Worm (Caenorhabditis elegans) whole organism, midembryonic: ENCODE data around the gene nfu-1.
A peak's percentile ranks its signal among the peaks of the same experiment; 100 is the strongest.

Experiments
- T22C8.4 ChIP-seq: fragments of 200-800 bp; sonication (Bioruptor generic); IDR thresholded peaks from 2 replicates; pipeline ENCODE4 v1.3.6; 2022; ENCODE audit warnings: missing genetic modification characterization, missing compliant biosample characterization
- cog-1 ChIP-seq: sonication (generic microtip); optimal IDR thresholded peaks from 2 replicates; lab custom pipeline; 2016; ENCODE audit warnings: missing genetic modification characterization, missing compliant biosample characterization
- flt-1 ChIP-seq: fragments of 200-800 bp; sonication (Bioruptor generic); IDR thresholded peaks from 2 replicates; pipeline ENCODE4 v1.3.6; 2022; ENCODE audit warnings: missing genetic modification characterization, missing compliant biosample characterization
- klf-2 ChIP-seq: fragments of 200-800 bp; sonication (Bioruptor generic); conservative IDR thresholded peaks from 2 replicates; pipeline ENCODE4 v1.3.6; 2022; ENCODE audit warnings: missing genetic modification reagents, missing genetic modification characterization, missing compliant biosample characterization
- med-1 ChIP-seq: sonication (generic microtip); optimal IDR thresholded peaks from 2 replicates; lab custom pipeline; 2017; ENCODE audit warnings: missing genetic modification characterization, mild to moderate bottlenecking, missing compliant biosample characterization, antibody characterized with exemption, missing genetic modification reagents; ENCODE audit not compliant: insufficient read depth
- ref-1 ChIP-seq: fragments of 200-800 bp; sonication (Bioruptor generic); conservative IDR thresholded peaks from 2 replicates; pipeline ENCODE4 v1.3.6; 2022; ENCODE audit warnings: missing genetic modification reagents, missing genetic modification characterization, missing compliant biosample characterization
- tab-1 ChIP-seq: fragments of 200-800 bp; sonication (Bioruptor generic); IDR thresholded peaks from 2 replicates; pipeline ENCODE4 v1.3.6; 2022; ENCODE audit warnings: missing genetic modification characterization, missing compliant biosample characterization
- ztf-23 ChIP-seq: fragments of 200-800 bp; sonication (Bioruptor generic); IDR thresholded peaks from 2 replicates; pipeline ENCODE4 v1.3.6; 2022; ENCODE audit warnings: missing genetic modification reagents, missing genetic modification characterization, missing compliant biosample characterization
- ztf-29 ChIP-seq: fragments of 200-800 bp; sonication (Bioruptor generic); IDR thresholded peaks from 2 replicates; pipeline ENCODE4 v1.3.6; 2022; ENCODE audit warnings: missing genetic modification reagents, missing genetic modification characterization, missing compliant biosample characterization

nfu-1 gene

DNA sequence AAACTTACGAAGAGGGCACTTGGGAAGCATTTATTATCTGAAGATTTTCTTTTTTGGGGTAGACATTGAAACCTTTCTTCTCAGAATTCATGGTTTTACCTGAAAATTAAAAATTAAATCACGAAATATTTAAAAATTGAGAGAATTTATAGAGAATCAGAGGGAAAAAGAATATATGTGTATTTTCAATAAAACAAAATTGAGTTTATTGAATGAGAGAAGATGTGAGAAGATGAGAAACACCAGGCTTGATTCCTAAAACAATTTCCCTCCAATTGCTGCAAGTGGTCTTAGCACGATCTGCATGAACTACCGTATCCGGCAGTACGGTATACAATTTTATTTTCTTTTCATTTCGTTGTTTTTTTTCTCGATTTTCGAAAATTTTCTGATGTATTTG lies 30.1 kb upstream of the nfu-1 start, which contains the start of gene R11A8.1:
TSS of gene R11A8.1 (minus strand) at position 101 of the 400 bp plus-strand sequence.
- TF ChIP-seq tab-1 (no peak), ref-1 (no peak), klf-2 (GFP tag; lab: Robert Waterston, UW) (no peak), cog-1 (tag; lab: Kevin White, UChicago) (no peak), T22C8.4 (GFP tag; lab: Robert Waterston, UW) (no peak), ztf-29 (no peak), med-1 (GFP tag; lab: Kevin White, UChicago) (no peak)

DNA sequence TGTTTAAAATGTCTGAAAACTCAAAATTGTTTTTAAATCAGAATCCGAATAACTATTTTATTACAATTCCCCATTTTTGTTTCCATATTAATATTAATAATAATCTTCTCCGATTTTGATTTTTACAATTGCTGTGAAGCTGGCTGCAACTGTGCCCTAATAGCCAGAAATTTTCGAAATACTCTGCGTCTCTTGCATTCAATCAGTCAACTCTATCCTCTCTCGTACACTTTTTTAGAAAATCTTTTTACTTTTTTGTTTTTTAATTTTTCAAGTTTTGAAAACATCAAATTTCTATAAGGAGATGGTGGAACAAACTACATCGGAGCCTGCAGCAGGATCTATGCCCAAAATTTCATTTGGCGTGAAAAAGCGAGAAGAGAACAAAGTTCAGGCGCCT lies 29.4 kb upstream of the nfu-1 start, which contains the start of gene gkow-1:
TSS of gene gkow-1 (plus strand) at position 301 of the 400 bp plus-strand sequence.
- TF ChIP-seq med-1 (GFP tag; lab: Kevin White, UChicago) (no peak), cog-1 (tag; lab: Kevin White, UChicago) (no peak)

DNA sequence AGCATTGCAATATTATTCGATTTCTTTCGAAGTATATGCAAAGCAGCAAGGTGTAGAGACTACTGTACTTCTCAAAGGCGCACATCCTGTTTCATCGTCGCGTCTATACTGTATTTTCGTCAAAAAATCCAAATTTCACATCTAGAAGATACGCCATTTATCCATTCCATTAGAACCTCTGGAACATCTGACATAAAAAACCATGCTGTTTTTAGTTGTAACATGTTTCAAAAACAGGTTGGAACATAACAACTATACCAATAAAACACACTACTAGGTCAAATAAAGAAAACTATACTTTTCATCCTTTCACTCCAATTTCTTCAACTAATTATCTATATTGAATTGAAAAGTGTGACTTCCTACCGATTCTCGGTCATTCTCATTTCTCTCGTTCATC lies 26.9 kb upstream of the nfu-1 start, which contains the start of gene ugt-59:
TSS of gene ugt-59 (plus strand) at position 301 of the 400 bp plus-strand sequence.
- TF ChIP-seq flt-1 (GFP tag; lab: Robert Waterston, UW) (no peak), ztf-29 (no peak), ztf-23 (GFP tag; lab: Robert Waterston, UW) (no peak), ref-1 (no peak), T22C8.4 (GFP tag; lab: Robert Waterston, UW) (no peak), med-1 (GFP tag; lab: Kevin White, UChicago) (no peak), tab-1 (no peak), klf-2 (GFP tag; lab: Robert Waterston, UW) (no peak), cog-1 (tag; lab: Kevin White, UChicago) (no peak)

- TF ChIP-seq ref-1 (no peak), flt-1 (GFP tag; lab: Robert Waterston, UW) (no peak), tab-1 (no peak), ztf-23 (GFP tag; lab: Robert Waterston, UW) (no peak), med-1 (GFP tag; lab: Kevin White, UChicago) (no peak), cog-1 (tag; lab: Kevin White, UChicago) (no peak)
Measured at ce11 chrIV:10366018-10366417, 21.2 kb upstream of the nfu-1 start, which contains the start of gene sir-2.1. Gene sir-2.1 (minus strand): TSS chrIV:10366229.

DNA sequence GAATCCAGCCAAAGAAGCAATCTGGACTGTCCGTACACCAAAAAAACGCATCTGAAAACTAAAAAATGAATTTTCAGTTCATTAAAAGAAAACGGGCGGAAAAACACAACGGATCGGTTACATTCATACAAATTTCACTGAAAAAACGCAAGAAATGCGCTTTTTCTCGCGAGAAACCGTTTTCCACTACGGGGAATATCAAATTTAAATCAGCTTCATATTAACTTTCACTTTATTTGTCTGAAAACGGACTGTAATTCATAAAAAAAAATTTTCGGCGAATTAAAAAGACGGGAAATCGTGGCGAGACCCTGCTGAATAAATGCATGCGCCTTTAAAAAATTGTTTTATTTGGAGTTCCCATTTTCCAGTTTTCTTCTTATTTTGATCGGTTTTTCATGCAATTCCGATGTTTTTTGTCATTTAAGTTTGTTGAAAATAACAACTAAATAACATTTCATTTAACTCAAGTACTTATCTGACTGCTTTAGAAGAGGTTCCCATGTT lies 19.4 kb upstream of the nfu-1 start, which contains the start of gene pges-2:
TSS of gene pges-2 (minus strand) at position 51 of the 507 bp plus-strand sequence.
- TF ChIP-seq ref-1 (no peak), tab-1 (no peak), cog-1 (tag; lab: Kevin White, UChicago) (no peak), ztf-23 (GFP tag; lab: Robert Waterston, UW) (no peak), med-1 (GFP tag; lab: Kevin White, UChicago) (no peak)

ce11 chrIV:10368326-10368725 lies 18.9 kb upstream of the nfu-1 start, which contains the start of gene iars-1:
Gene iars-1 (plus strand): TSS chrIV:10368601.
- TF ChIP-seq ztf-23 (GFP tag; lab: Robert Waterston, UW) = no peak
- no peak for TF ChIP-seq T22C8.4 (GFP tag; lab: Robert Waterston, UW)
- no peak for TF ChIP-seq ztf-29
- TF ChIP-seq tab-1 = no peak
- TF ChIP-seq flt-1 (GFP tag; lab: Robert Waterston, UW) = no peak
- TF ChIP-seq cog-1 (tag; lab: Kevin White, UChicago) = no peak
- TF ChIP-seq klf-2 (GFP tag; lab: Robert Waterston, UW) = no peak
- TF ChIP-seq ref-1 = no peak
- TF ChIP-seq med-1 (GFP tag; lab: Kevin White, UChicago) = no peak

ce11 chrIV:10373772-10374288 lies 13.4 kb upstream of the nfu-1 start, which contains the start of gene mpz-5:
Gene mpz-5 (minus strand): TSS chrIV:10373822.
- TF ChIP-seq cog-1 (tag; lab: Kevin White, UChicago) (no peak), med-1 (GFP tag; lab: Kevin White, UChicago) (peak; percentile 20), T22C8.4 (GFP tag; lab: Robert Waterston, UW) (no peak), klf-2 (GFP tag; lab: Robert Waterston, UW) (no peak), ztf-23 (GFP tag; lab: Robert Waterston, UW) (0 out of 2 replicates have a peak, but pooled peaks have one; percentile 56), flt-1 (GFP tag; lab: Robert Waterston, UW) (0 out of 2 replicates have a peak, but pooled peaks have one; percentile 46), tab-1 (no peak), ztf-29 (0 out of 2 replicates have a peak, but pooled peaks have one; percentile 26), ref-1 (no peak)

DNA sequence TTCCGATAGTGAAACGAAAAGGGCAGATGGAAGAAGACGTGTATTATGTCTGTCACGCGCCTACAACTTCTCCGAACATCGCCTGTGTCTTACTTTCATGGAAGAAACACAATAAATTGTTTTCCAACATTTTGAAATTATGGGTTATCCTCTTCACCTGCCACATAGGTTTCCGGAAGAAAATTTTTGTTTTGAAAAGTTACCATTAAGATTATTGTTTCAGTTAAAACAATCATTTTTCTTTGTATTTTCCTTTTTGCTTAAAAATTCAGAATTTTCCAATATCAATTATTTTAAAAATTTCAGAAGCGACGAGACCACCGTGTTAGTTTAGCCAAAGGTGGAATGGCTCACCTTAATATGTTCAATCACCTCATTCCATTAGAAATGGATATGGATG lies 12.6 kb upstream of the nfu-1 start, which contains the start of gene mask-1:
TSS of gene mask-1 (plus strand) at position 301 of the 400 bp plus-strand sequence.
- TF ChIP-seq ref-1 = no peak
- TF ChIP-seq ztf-23 (GFP tag; lab: Robert Waterston, UW) = no peak
- TF ChIP-seq cog-1 (tag; lab: Kevin White, UChicago) = no peak
- TF ChIP-seq tab-1 = no peak
- no peak for TF ChIP-seq klf-2 (GFP tag; lab: Robert Waterston, UW)
- no peak for TF ChIP-seq flt-1 (GFP tag; lab: Robert Waterston, UW)
- TF ChIP-seq med-1 (GFP tag; lab: Kevin White, UChicago) = no peak
- TF ChIP-seq T22C8.4 (GFP tag; lab: Robert Waterston, UW) = no peak
- no peak for TF ChIP-seq ztf-29

- TF ChIP-seq med-1 (GFP tag; lab: Kevin White, UChicago) (no peak), ztf-23 (GFP tag; lab: Robert Waterston, UW) (no peak), ztf-29 (no peak), flt-1 (GFP tag; lab: Robert Waterston, UW) (no peak), klf-2 (GFP tag; lab: Robert Waterston, UW) (no peak), T22C8.4 (GFP tag; lab: Robert Waterston, UW) (0 out of 2 replicates have a peak, but pooled peaks have one; percentile 26), cog-1 (tag; lab: Kevin White, UChicago) (peak; percentile 13), tab-1 (no peak), ref-1 (no peak)
Measured at ce11 chrIV:10380626-10381025, 6.6 kb upstream of the nfu-1 start.
